Fruit fly (Drosophila melanogaster) whole organism, prepupa: ENCODE results near the gene Abl.
A peak's percentile ranks its signal among the peaks of the same experiment; 100 is the strongest.

Experiments used
- Blimp-1 ChIP-seq: fragments of 200-800 bp; sonication (Bioruptor generic); optimal IDR thresholded peaks from 3 replicates; lab custom pipeline; 2017; ENCODE audit warnings: missing biosample characterization, missing genetic modification characterization, mild to moderate bottlenecking, moderate library complexity, missing genetic modification reagents
- CG10631 ChIP-seq: fragments of 200-800 bp; sonication (Bioruptor generic); optimal IDR thresholded peaks from 2 replicates; lab custom pipeline; 2016; ENCODE audit warnings: missing biosample characterization, missing genetic modification characterization
- CG3032 ChIP-seq: fragments of 200-800 bp; optimal IDR thresholded peaks from 2 replicates; lab custom pipeline; 2019; ENCODE audit warnings: missing biosample characterization, mild to moderate bottlenecking, missing genetic modification characterization, moderate library complexity
- CG32006 ChIP-seq: fragments of 200-800 bp; sonication (Bioruptor generic); optimal IDR thresholded peaks from 3 replicates; lab custom pipeline; 2017; ENCODE audit warnings: missing biosample characterization, mild to moderate bottlenecking, missing genetic modification characterization
- CG3919 ChIP-seq: fragments of 200-800 bp; sonication (Bioruptor generic); optimal IDR thresholded peaks from 3 replicates; lab custom pipeline; 2016; ENCODE audit warnings: missing biosample characterization, missing genetic modification characterization
- CG4318 ChIP-seq: fragments of 200-800 bp; sonication (Bioruptor generic); optimal IDR thresholded peaks from 3 replicates; lab custom pipeline; 2017; ENCODE audit warnings: missing biosample characterization, mild to moderate bottlenecking, missing genetic modification characterization
- CG6163 ChIP-seq: fragments of 200-800 bp; sonication (Bioruptor generic); IDR thresholded peaks from 3 replicates; pipeline ENCODE4 v1.3.6; 2022; ENCODE audit warnings: missing biosample characterization, missing genetic modification characterization
- CG6276 ChIP-seq: fragments of 200-800 bp; sonication (Bioruptor generic); optimal IDR thresholded peaks from 2 replicates; lab custom pipeline; 2017; ENCODE audit warnings: missing biosample characterization, mild to moderate bottlenecking, missing genetic modification characterization
- CG6792 ChIP-seq: fragments of 200-800 bp; sonication (Bioruptor generic); optimal IDR thresholded peaks from 3 replicates; lab custom pipeline; 2016; ENCODE audit warnings: missing biosample characterization, missing genetic modification characterization
- CG6854 ChIP-seq: fragments of 200-800 bp; sonication (Bioruptor generic); optimal IDR thresholded peaks from 2 replicates; lab custom pipeline; 2017; ENCODE audit warnings: missing biosample characterization, mild to moderate bottlenecking, missing genetic modification characterization
- CG7368 ChIP-seq: fragments of 200-800 bp; sonication (Bioruptor generic); optimal IDR thresholded peaks from 3 replicates; lab custom pipeline; 2016; ENCODE audit warnings: missing biosample characterization, missing genetic modification characterization
- CG8632 ChIP-seq: fragments of 200-800 bp; sonication (Bioruptor generic); optimal IDR thresholded peaks from 3 replicates; lab custom pipeline; 2016; ENCODE audit warnings: missing biosample characterization, missing genetic modification characterization
- CG9139 ChIP-seq: fragments of 200-800 bp; sonication (Bioruptor generic); optimal IDR thresholded peaks from 3 replicates; lab custom pipeline; 2017; ENCODE audit warnings: missing biosample characterization, mild to moderate bottlenecking, missing genetic modification characterization
- Eip75B ChIP-seq: fragments of 200-800 bp; sonication (Bioruptor generic); optimal IDR thresholded peaks from 3 replicates; lab custom pipeline; 2016; ENCODE audit warnings: missing biosample characterization, missing genetic modification characterization
- Eip78C ChIP-seq: fragments of 200-800 bp; sonication (Bioruptor generic); peaks from one replicate; lab custom pipeline; 2016; ENCODE audit warnings: missing biosample characterization, missing genetic modification characterization
- Eip93F ChIP-seq: fragments of 200-800 bp; sonication (Bioruptor generic); optimal IDR thresholded peaks from 2 replicates; lab custom pipeline; 2016; ENCODE audit warnings: missing biosample characterization, mild to moderate bottlenecking, missing genetic modification characterization
- Ets96B ChIP-seq: fragments of 200-800 bp; optimal IDR thresholded peaks from 2 replicates; lab custom pipeline; 2019; ENCODE audit warnings: missing biosample characterization, mild to moderate bottlenecking, missing genetic modification characterization, moderate library complexity
- Hr4 ChIP-seq: fragments of 200-800 bp; sonication (Bioruptor generic); optimal IDR thresholded peaks from 3 replicates; lab custom pipeline; 2016; ENCODE audit warnings: missing biosample characterization, missing genetic modification characterization
- Met ChIP-seq: fragments of 200-800 bp; sonication (Bioruptor generic); optimal IDR thresholded peaks from 3 replicates; lab custom pipeline; 2016; ENCODE audit warnings: missing biosample characterization, missing genetic modification characterization
- OdsH ChIP-seq: fragments of 200-800 bp; sonication (Bioruptor generic); optimal IDR thresholded peaks from 3 replicates; lab custom pipeline; 2016; ENCODE audit warnings: missing biosample characterization, missing genetic modification characterization
- Smox ChIP-seq: fragments of 200-800 bp; sonication (Bioruptor generic); optimal IDR thresholded peaks from 3 replicates; lab custom pipeline; 2016; ENCODE audit warnings: missing biosample characterization, missing genetic modification characterization
- Sox102F ChIP-seq: fragments of 200-800 bp; sonication (Bioruptor generic); optimal IDR thresholded peaks from 2 replicates; lab custom pipeline; 2016; ENCODE audit warnings: missing biosample characterization, mild to moderate bottlenecking, missing genetic modification characterization
- Sox14 ChIP-seq: fragments of 200-800 bp; sonication (Bioruptor generic); optimal IDR thresholded peaks from 3 replicates; lab custom pipeline; 2016; ENCODE audit warnings: missing biosample characterization, missing genetic modification characterization
- Sox15 ChIP-seq: fragments of 200-800 bp; sonication (Bioruptor generic); optimal IDR thresholded peaks from 3 replicates; lab custom pipeline; 2016; ENCODE audit warnings: missing biosample characterization, missing genetic modification characterization
- achi ChIP-seq: fragments of 200-800 bp; sonication (Bioruptor generic); optimal IDR thresholded peaks from 3 replicates; lab custom pipeline; 2016; ENCODE audit warnings: missing biosample characterization, missing genetic modification characterization
- acj6 ChIP-seq: fragments of 200-800 bp; sonication (Bioruptor generic); optimal IDR thresholded peaks from 3 replicates; lab custom pipeline; 2016; ENCODE audit warnings: missing biosample characterization, missing genetic modification characterization
- dsx ChIP-seq: fragments of 200-800 bp; optimal IDR thresholded peaks from 3 replicates; lab custom pipeline; 2019; ENCODE audit warnings: missing biosample characterization, mild to moderate bottlenecking, missing genetic modification characterization, moderate library complexity; ENCODE audit not compliant: poor library complexity, severe bottlenecking
- eg ChIP-seq: fragments of 200-800 bp; sonication (Bioruptor generic); IDR thresholded peaks from 3 replicates; pipeline ENCODE4 v1.3.6; 2022; ENCODE audit warnings: missing biosample characterization, missing genetic modification characterization
- esn ChIP-seq: fragments of 200-800 bp; sonication (Bioruptor generic); optimal IDR thresholded peaks from 2 replicates; lab custom pipeline; 2016; ENCODE audit warnings: missing biosample characterization, mild to moderate bottlenecking, missing genetic modification characterization, moderate library complexity
- fkh ChIP-seq: fragments of 200-800 bp; sonication (Bioruptor generic); optimal IDR thresholded peaks from 3 replicates; lab custom pipeline; 2017; ENCODE audit warnings: missing biosample characterization, mild to moderate bottlenecking, missing genetic modification characterization, moderate library complexity
- net ChIP-seq: fragments of 200-800 bp; sonication (Bioruptor generic); optimal IDR thresholded peaks from 3 replicates; lab custom pipeline; 2016; ENCODE audit warnings: missing biosample characterization, missing genetic modification characterization
- salr ChIP-seq, 2 experiments: fragments of 200-800 bp; sonication (Bioruptor generic); optimal IDR thresholded peaks; 3 replicates each; lab custom pipeline; 2016 to 2018; ENCODE audit warnings: missing biosample characterization in 2 of 2, missing genetic modification characterization in 2 of 2, mild to moderate bottlenecking in 1 of 2
- ss ChIP-seq, 2 experiments: fragments of 200-800 bp; sonication (Bioruptor generic); optimal IDR thresholded peaks; 2 replicates in 1 of 2; 3 replicates in 1 of 2; lab custom pipeline; 2017 to 2018; ENCODE audit warnings: mild to moderate bottlenecking in 2 of 2, missing biosample characterization in 2 of 2, missing genetic modification characterization in 2 of 2, moderate library complexity in 1 of 2
- svp ChIP-seq: fragments of 200-800 bp; sonication (Bioruptor generic); peaks from one replicate; lab custom pipeline; 2016; ENCODE audit warnings: missing biosample characterization, missing genetic modification characterization
- topi ChIP-seq: fragments of 200-800 bp; sonication (Bioruptor generic); optimal IDR thresholded peaks from 3 replicates; lab custom pipeline; 2016; ENCODE audit warnings: missing biosample characterization, missing genetic modification characterization

Gene Abl

DNA sequence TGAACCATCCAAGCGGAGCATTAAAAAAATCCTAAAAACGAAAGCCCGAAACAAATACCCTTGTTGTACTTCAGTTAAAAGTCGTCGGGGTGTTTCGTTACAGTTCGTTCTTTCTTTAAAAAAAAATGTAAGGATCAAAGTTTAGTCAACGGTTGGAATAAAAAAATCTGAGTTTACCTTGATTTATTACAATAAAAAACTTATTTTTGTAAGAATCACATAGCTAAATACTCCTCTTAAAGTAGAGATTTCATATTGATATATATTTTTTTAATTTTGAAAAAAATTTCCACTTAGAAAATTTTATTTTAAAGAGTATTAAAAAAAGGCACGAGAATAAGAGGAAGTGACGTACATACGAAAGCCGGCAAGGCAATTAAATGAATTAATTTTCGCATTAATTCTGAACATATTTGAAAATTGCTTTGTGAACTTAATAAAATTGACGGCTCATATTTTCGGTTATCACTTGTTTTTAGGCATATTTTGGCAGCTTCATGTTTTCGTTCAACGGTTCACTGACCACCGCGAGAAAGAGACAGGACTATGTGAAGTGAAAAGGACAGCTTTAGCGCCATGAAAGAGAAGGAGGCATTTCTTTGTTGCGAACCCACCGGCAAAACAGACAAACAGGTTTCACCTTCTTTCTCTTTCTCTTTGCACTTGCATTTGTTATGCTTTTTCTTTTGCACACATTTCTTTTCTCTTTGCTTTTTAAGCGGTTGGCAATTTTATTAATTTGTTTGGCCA, 8.9 kb downstream of the Abl start (continued):
- no peak for TF ChIP-seq Eip93F (GFP tag; lab: Kevin White, UChicago)
- 0 out of 3 replicates have a peak, but pooled peaks have one; percentile 3 for TF ChIP-seq CG6163
- no peak for TF ChIP-seq salr (GFP tag; optimal IDR thresholded peaks at IDR 0.05; lab: Kevin White, UChicago)
- TF ChIP-seq CG3919 (GFP tag; lab: Kevin White, UChicago): peak; percentile 24
- TF ChIP-seq Sox15 (GFP tag; lab: Kevin White, UChicago): no peak
- peak; percentile 18 for TF ChIP-seq CG3032 (tag; lab: Kevin White, UChicago)
- TF ChIP-seq CG6276 (GFP tag; lab: Kevin White, UChicago): peak; percentile 28
- no peak for TF ChIP-seq ss (GFP tag; optimal IDR thresholded peaks at IDR 0.05; lab: Kevin White, UChicago)
- peak; percentile 53 for TF ChIP-seq dsx (GFP tag; lab: Kevin White, UChicago)
- TF ChIP-seq Eip75B (GFP tag; lab: Kevin White, UChicago): no peak
- TF ChIP-seq OdsH: peak; percentile 4
- TF ChIP-seq Smox (GFP tag; lab: Kevin White, UChicago): peak; percentile 40
- peak; percentile 31 for TF ChIP-seq Hr4 (GFP tag; lab: Kevin White, UChicago)
- peak; percentile 19 for TF ChIP-seq CG8632 (GFP tag; lab: Kevin White, UChicago)
- peak; percentile 8 for TF ChIP-seq Ets96B (tag; lab: Kevin White, UChicago)
- TF ChIP-seq CG6854 (GFP tag; lab: Kevin White, UChicago): peak; percentile 31
- no peak for TF ChIP-seq CG7368 (GFP tag; lab: Kevin White, UChicago)
- TF ChIP-seq Sox14 (GFP tag; lab: Kevin White, UChicago): peak; percentile 80
- TF ChIP-seq CG4318: no peak
- TF ChIP-seq eg (GFP tag; lab: Robert Waterston, UW): peak; percentile 24; the same call in 1 of the 3 replicates
- peak; percentile 45 for TF ChIP-seq topi
- TF ChIP-seq CG10631 (GFP tag; lab: Kevin White, UChicago): peak; percentile 19
- TF ChIP-seq svp: peak; percentile 78
- peak; percentile 44 for TF ChIP-seq Blimp-1
- peak; percentile 7 for TF ChIP-seq acj6 (GFP tag; lab: Kevin White, UChicago)
- peak; percentile 69 for TF ChIP-seq Eip78C (GFP tag; lab: Kevin White, UChicago)

DNA sequence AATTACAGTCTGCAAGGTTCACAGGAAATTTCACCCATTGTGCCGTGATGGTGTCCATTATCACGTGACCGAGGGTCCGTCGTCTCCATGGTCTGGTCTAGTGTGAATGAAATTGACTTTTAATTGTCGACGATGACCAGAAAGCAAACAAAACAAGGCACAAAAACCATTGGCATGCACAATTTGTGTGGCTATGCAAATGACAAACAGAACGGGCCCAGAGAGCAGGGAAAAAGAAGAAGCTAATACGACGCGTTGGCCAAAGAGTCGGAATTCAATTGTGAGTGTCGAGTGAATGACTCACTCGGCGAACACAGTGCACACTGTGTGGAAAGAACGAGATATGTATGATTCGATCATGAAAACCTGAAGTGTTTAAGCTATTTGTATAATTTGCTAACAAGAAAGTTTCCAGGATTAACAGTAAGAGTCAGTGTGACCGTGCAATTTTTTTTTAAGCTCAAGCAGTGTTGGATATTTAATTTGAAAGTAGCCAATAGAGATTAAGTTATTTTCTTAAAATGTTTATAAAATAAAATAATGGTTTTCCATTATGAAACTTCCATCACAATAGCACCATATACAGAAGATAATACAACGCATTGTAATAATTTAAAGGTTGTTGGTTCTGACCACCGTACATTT, 12.0 kb downstream of the Abl start:
- TF ChIP-seq net (no peak), fkh (GFP tag; lab: Kevin White, UChicago) (no peak), CG6792 (GFP tag; lab: Kevin White, UChicago) (no peak), salr (GFP tag; optimal IDR thresholded peaks at IDR 0.05; lab: Kevin White, UChicago) (peak in 1 of 2 experiments; percentile 11), Smox (GFP tag; lab: Kevin White, UChicago) (no peak), topi (peak; percentile 13), Met (GFP tag; lab: Kevin White, UChicago) (peak; percentile 19), CG9139 (GFP tag; lab: Kevin White, UChicago) (no peak), CG6163 (peak; percentile 24; the same call in 1 of the 3 replicates), OdsH (peak; percentile 25), Sox15 (GFP tag; lab: Kevin White, UChicago) (no peak), Hr4 (GFP tag; lab: Kevin White, UChicago) (peak; percentile 52), acj6 (GFP tag; lab: Kevin White, UChicago) (no peak), achi (peak; percentile 4), CG32006 (peak; percentile 51), CG6854 (GFP tag; lab: Kevin White, UChicago) (no peak), Eip78C (GFP tag; lab: Kevin White, UChicago) (peak; percentile 60), CG4318 (no peak), CG10631 (GFP tag; lab: Kevin White, UChicago) (peak; percentile 13), esn (GFP tag; lab: Kevin White, UChicago) (peak; percentile 15), Sox102F (GFP tag; lab: Kevin White, UChicago) (no peak)
